Worm (Caenorhabditis elegans) whole organism, mixed stage, embryonic: ENCODE measurements around the gene fbxb-88.

Experiments used
- mep-1 ChIP-seq: fragments of 150-350 bp; optimal IDR thresholded peaks from 2 replicates; lab custom pipeline; 2017; ENCODE audit warnings: missing biosample characterization, missing genetic modification reagents, missing genetic modification characterization, inconsistent platforms
- nhr-76 ChIP-seq: sonication (generic microtip); optimal IDR thresholded peaks from 2 replicates; lab custom pipeline; 2017; ENCODE audit warnings: missing biosample characterization, missing genetic modification characterization
- pha-4 ChIP-seq: fragments of 150-350 bp; optimal IDR thresholded peaks from 2 replicates; lab custom pipeline; 2018; ENCODE audit warnings: missing biosample characterization, missing genetic modification reagents, missing genetic modification characterization
- snpc-4 ChIP-seq: fragments of 150-350 bp; optimal IDR thresholded peaks from 2 replicates; lab custom pipeline; 2014; ENCODE audit warnings: missing biosample characterization, missing genetic modification characterization
- unc-39 ChIP-seq: fragments of 150-350 bp; optimal IDR thresholded peaks from 2 replicates; lab custom pipeline; 2014; ENCODE audit warnings: missing biosample characterization, missing genetic modification characterization

DNA sequence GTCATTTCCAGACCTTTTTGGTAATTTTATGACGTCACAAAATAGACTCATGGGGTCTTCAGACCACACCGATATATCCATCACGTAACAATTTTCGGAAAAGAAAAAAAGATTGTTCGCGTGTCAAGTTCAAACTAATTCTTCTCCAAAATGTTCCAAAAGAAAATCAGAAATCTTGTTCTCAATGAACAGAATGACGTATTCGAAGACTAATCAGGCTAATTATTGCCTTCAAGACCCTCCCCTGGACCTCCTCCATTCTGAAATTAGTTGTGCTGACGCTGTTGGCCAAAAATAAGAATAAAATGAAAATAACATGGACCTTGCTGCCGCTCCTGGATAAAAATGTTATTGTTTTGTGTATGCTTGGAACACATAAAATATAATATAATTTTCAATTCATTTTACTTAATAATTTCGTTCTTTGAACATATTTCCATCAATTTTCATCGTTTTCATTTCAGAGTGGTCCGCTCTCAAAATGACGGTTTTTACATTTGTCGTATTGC, 37.8 kb downstream of the fbxb-88 start, which contains the start of gene F26G1.15:
- TF ChIP-seq nhr-76 (tag; lab: Kevin White, UChicago) (no peak), mep-1 (tag; lab: Kevin White, UChicago) (no peak), snpc-4 (tag; lab: Kevin White, UChicago) (no peak), pha-4 (tag; lab: Kevin White, UChicago) (no peak), unc-39 (tag; lab: Kevin White, UChicago) (no peak)
